Worm (Caenorhabditis elegans): ENCODE measurements around the gene Y69E1A.5.
A peak's percentile ranks its signal among the peaks of the same experiment; 100 is the strongest.

Y69E1A.5 gene

DNA sequence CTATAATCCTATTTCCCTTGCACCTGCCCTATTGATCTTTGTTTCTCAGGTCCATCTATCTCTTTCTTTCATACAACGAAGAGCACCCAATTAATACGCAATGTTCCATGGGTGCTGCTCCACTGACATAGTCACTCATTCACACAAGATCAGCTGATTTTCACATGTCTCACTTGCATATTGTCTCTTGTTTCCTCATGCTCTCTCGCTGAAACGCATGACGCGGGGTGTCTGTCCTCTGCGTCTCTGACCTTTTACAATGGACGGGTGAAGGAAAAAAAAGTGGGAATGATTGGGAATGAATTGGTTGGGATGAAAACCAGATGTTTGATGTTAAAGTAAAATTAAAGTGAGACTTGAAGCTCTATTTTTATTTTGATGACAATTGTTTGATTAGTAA lies 22.1 kb downstream of the Y69E1A.5 start (continued):
- TF ChIP-seq ztf-11 (tag; optimal IDR thresholded peaks at IDR 0.05) (peak in 1 of 2 experiments; percentile 86), fkh-4 (tag; optimal IDR thresholded peaks at IDR 0.05; ENCODE audit: borderline replicate concordance) (peak; percentile 88), irx-1 (tag; optimal IDR thresholded peaks at IDR 0.05) (peak; percentile 76), pax-3 (tag; optimal IDR thresholded peaks at IDR 0.05) (peak; percentile 75), nhr-47 (tag; optimal IDR thresholded peaks at IDR 0.05) (peak; percentile 93), unc-130 (tag; optimal IDR thresholded peaks at IDR 0.05) (peak; percentile 65), tbx-2 (tag; optimal IDR thresholded peaks at IDR 0.05) (peak; percentile 90), tlp-1 (tag; optimal IDR thresholded peaks at IDR 0.05) (no peak), alr-1 (tag; optimal IDR thresholded peaks at IDR 0.05; ENCODE audit: borderline replicate concordance) (no peak)

DNA sequence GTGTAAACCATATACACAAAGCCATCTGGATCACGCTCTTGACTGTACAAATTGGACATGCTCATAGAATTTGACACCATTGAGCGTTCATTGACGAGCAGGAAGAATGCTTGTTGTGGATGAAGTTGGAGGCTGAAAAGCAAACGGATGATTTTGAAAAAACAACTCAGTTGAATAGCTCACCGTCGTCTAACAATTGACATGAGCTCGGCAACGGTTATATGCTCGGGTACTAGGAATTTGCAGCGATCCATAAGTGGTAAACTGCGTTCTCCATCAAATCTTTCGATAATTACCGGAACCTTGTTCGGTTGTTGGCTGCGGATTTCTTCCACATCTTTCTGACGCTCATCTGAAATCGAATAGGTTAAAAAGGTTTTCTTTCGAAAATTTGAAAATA lies 22.7 kb downstream of the Y69E1A.5 start:
- no peak for TF ChIP-seq aha-1 (tag; optimal IDR thresholded peaks at IDR 0.05)
- TF ChIP-seq tbx-2 (tag; optimal IDR thresholded peaks at IDR 0.05): no peak
- TF ChIP-seq fkh-10 (GFP tag; optimal IDR thresholded peaks at IDR 0.05): no peak
- no peak for TF ChIP-seq snpc-4 (tag; optimal IDR thresholded peaks at IDR 0.05)
- no peak for TF ChIP-seq unc-62 (GFP tag; optimal IDR thresholded peaks at IDR 0.05)
- no peak for TF ChIP-seq nhr-84 (tag; optimal IDR thresholded peaks at IDR 0.05)
- no peak for TF ChIP-seq ama-1 (optimal IDR thresholded peaks at IDR 0.05)
- TF ChIP-seq rnt-1 (tag; optimal IDR thresholded peaks at IDR 0.05): no peak
- no peak for TF ChIP-seq mab-9 (GFP tag; IDR thresholded peaks at IDR 0.05)
- TF ChIP-seq sup-37 (GFP tag; optimal IDR thresholded peaks at IDR 0.05): no peak
- no peak for TF ChIP-seq nhr-237 (tag; optimal IDR thresholded peaks at IDR 0.05)

DNA sequence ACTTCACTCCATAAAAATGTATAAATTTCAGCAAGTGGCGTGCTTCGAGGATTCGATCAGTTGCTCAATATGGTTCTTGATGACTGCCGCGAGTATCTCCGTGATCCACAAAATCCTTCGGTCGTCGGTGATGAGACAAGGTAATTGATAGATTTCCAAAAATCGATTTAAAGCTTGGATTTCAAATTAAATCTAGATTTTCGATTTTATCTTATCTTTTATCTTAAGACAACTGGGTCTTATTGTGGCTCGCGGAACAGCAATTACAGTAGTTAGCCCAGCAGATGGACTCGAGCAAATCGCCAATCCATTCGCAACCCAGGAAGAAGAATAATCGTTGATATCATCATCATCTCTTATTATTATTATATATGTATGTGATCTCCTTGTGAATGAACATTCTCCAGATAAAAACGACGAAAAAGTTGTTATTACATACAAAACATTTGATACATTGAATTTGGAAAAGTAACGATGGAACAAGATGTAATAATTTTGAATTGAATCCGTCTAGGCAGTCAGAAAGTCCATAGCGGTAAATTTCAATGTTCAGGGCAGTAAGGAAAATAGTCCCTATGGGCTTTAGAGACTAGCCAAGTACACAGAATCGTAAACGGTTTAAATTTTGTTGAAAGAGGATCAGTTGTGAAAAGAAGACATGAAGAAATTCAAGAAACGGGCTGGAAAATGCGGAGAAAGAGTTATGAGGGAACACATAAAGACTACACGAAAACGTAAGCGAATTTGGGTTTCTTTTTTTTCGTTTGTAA lies 23.5 kb downstream of the Y69E1A.5 start:
- peak; percentile 57 for TF ChIP-seq nhr-85 (tag)
- TF ChIP-seq ama-1 (optimal IDR thresholded peaks at IDR 0.05): peak; percentile 84
- TF ChIP-seq lin-35 (GFP tag; optimal IDR thresholded peaks at IDR 0.05): no peak
- no peak for TF ChIP-seq nhr-28 (tag; optimal IDR thresholded peaks at IDR 0.05)
- no peak for TF ChIP-seq fkh-10 (GFP tag; optimal IDR thresholded peaks at IDR 0.05)
- no peak for TF ChIP-seq F16B12.6 (tag; optimal IDR thresholded peaks at IDR 0.05)
- TF ChIP-seq zag-1 (tag; optimal IDR thresholded peaks at IDR 0.05): no peak
- no peak for TF ChIP-seq Y116A8C.19 (tag; optimal IDR thresholded peaks at IDR 0.05; ENCODE audit: borderline replicate concordance)
- no peak for TF ChIP-seq nhr-77 (tag; optimal IDR thresholded peaks at IDR 0.05)
- TF ChIP-seq hlh-4 (tag; optimal IDR thresholded peaks at IDR 0.05): no peak
- no peak for TF ChIP-seq aha-1 (tag; optimal IDR thresholded peaks at IDR 0.05)
- peak; percentile 21; the same call in 1 of the 2 replicates for TF ChIP-seq nhr-19 (GFP tag; conservative IDR thresholded peaks at IDR 0.05)
- no peak for TF ChIP-seq pax-3 (tag; optimal IDR thresholded peaks at IDR 0.05)
- TF ChIP-seq vab-15 (tag; optimal IDR thresholded peaks at IDR 0.05): no peak
- TF ChIP-seq xbp-1 (tag; optimal IDR thresholded peaks at IDR 0.05): no peak
- TF ChIP-seq hpl-2 (GFP tag; optimal IDR thresholded peaks at IDR 0.05): no peak
- TF ChIP-seq dsc-1 (tag; optimal IDR thresholded peaks at IDR 0.05): no peak
- TF ChIP-seq ztf-11 (tag; optimal IDR thresholded peaks at IDR 0.05): no peak
- no peak for TF ChIP-seq lin-13 (GFP tag; optimal IDR thresholded peaks at IDR 0.05)
- no peak for TF ChIP-seq fkh-8 (tag; optimal IDR thresholded peaks at IDR 0.05)
- TF ChIP-seq lin-39 (tag; optimal IDR thresholded peaks at IDR 0.05): no peak
- TF ChIP-seq swsn-7 (tag; optimal IDR thresholded peaks at IDR 0.05): peak; percentile 1
- TF ChIP-seq blmp-1 (tag; optimal IDR thresholded peaks at IDR 0.05): no peak
- TF ChIP-seq nhr-20 (tag; optimal IDR thresholded peaks at IDR 0.05): no peak
- TF ChIP-seq mdl-1 (tag; optimal IDR thresholded peaks at IDR 0.05): no peak
- TF ChIP-seq ceh-90 (tag; optimal IDR thresholded peaks at IDR 0.05): no peak
- TF ChIP-seq ceh-63 (GFP tag; optimal IDR thresholded peaks at IDR 0.05): no peak
- TF ChIP-seq sox-4 (tag; optimal IDR thresholded peaks at IDR 0.05): no peak
- TF ChIP-seq C34B4.2 (tag; optimal IDR thresholded peaks at IDR 0.05): no peak
- TF ChIP-seq egl-13 (tag; optimal IDR thresholded peaks at IDR 0.05): no peak
- TF ChIP-seq rnt-1 (tag; optimal IDR thresholded peaks at IDR 0.05): peak; percentile 8
- TF ChIP-seq nhr-71 (tag; optimal IDR thresholded peaks at IDR 0.05): peak; percentile 57
- no peak for TF ChIP-seq jun-1 (tag; optimal IDR thresholded peaks at IDR 0.05)
- no peak for TF ChIP-seq unc-86 (tag; optimal IDR thresholded peaks at IDR 0.05)
- no peak for TF ChIP-seq egl-27 (tag; optimal IDR thresholded peaks at IDR 0.05)
- TF ChIP-seq aly-2 (tag; optimal IDR thresholded peaks at IDR 0.05): no peak
